Fruit fly (Drosophila melanogaster): Measurements from ENCODE around the gene Sirup.

dm6 chr2L:7973470-7974207 is 25.0 kb upstream of the Sirup start:
- TF ChIP-seq CG33017 (tag; optimal IDR thresholded peaks at IDR 0.05) (no peak), bab1 (GFP tag; optimal IDR thresholded peaks at IDR 0.05) (no peak), tj (GFP tag; optimal IDR thresholded peaks at IDR 0.05) (peak; percentile 14), Hr96 (GFP tag; optimal IDR thresholded peaks at IDR 0.05) (no peak), CG7101 (tag; optimal IDR thresholded peaks at IDR 0.05) (no peak), Crg-1 (GFP tag; optimal IDR thresholded peaks at IDR 0.05) (no peak), toe (GFP tag; optimal IDR thresholded peaks at IDR 0.05) (no peak), kay (GFP tag; ENCODE audit: borderline replicate concordance) (no peak), CG14711 (tag; optimal IDR thresholded peaks at IDR 0.05) (no peak), CG11617 (GFP tag; optimal IDR thresholded peaks at IDR 0.05) (no peak)
